Worm (Caenorhabditis elegans) whole organism, young adult: ENCODE results near the gene T10H4.13.

ENCODE experiments used
- K11D2.4 ChIP-seq: fragments of 200-800 bp; sonication (Bioruptor generic); IDR thresholded peaks from 2 replicates; pipeline ENCODE4 v1.3.6; 2022; ENCODE audit warnings: missing genetic modification reagents, missing genetic modification characterization, missing compliant biosample characterization
- atf-7 ChIP-seq: sonication (generic microtip); optimal IDR thresholded peaks from 2 replicates; lab custom pipeline; 2017; ENCODE audit warnings: mild to moderate bottlenecking, missing genetic modification characterization, missing compliant biosample characterization
- him-1 ChIP-seq: sonication (generic microtip); optimal IDR thresholded peaks from 2 replicates; lab custom pipeline; 2016; ENCODE audit warnings: missing genotype, missing genetic modification reagents, missing genetic modification characterization, missing compliant biosample characterization
- madf-3 ChIP-seq: fragments of 200-800 bp; sonication (Bioruptor generic); IDR thresholded peaks from 2 replicates; pipeline ENCODE4 v1.3.6; 2022; ENCODE audit warnings: missing genetic modification reagents, missing genetic modification characterization, missing compliant biosample characterization
- madf-8 ChIP-seq: fragments of 200-800 bp; sonication (Bioruptor generic); conservative IDR thresholded peaks from 2 replicates; pipeline ENCODE4 v1.3.6; 2022; ENCODE audit warnings: missing genetic modification reagents, missing genetic modification characterization, missing compliant biosample characterization
- nhr-179 ChIP-seq: sonication (generic microtip); optimal IDR thresholded peaks from 2 replicates; lab custom pipeline; 2016; ENCODE audit warnings: mild to moderate bottlenecking, missing genetic modification characterization, missing compliant biosample characterization
- sptf-2 ChIP-seq: fragments of 200-800 bp; sonication (Bioruptor generic); optimal IDR thresholded peaks from 2 replicates; lab custom pipeline; 2018; ENCODE audit warnings: mild to moderate bottlenecking, missing genetic modification characterization, missing compliant biosample characterization
- tlf-1 ChIP-seq: fragments of 200-800 bp; sonication (Bioruptor generic); optimal IDR thresholded peaks from 2 replicates; lab custom pipeline; 2018; ENCODE audit warnings: mild to moderate bottlenecking, missing genetic modification characterization, missing compliant biosample characterization
- zim-3 ChIP-seq: sonication (generic microtip); optimal IDR thresholded peaks from 2 replicates; lab custom pipeline; 2017; ENCODE audit warnings: mild to moderate bottlenecking, missing genetic modification characterization, moderate library complexity, missing compliant biosample characterization

DNA sequence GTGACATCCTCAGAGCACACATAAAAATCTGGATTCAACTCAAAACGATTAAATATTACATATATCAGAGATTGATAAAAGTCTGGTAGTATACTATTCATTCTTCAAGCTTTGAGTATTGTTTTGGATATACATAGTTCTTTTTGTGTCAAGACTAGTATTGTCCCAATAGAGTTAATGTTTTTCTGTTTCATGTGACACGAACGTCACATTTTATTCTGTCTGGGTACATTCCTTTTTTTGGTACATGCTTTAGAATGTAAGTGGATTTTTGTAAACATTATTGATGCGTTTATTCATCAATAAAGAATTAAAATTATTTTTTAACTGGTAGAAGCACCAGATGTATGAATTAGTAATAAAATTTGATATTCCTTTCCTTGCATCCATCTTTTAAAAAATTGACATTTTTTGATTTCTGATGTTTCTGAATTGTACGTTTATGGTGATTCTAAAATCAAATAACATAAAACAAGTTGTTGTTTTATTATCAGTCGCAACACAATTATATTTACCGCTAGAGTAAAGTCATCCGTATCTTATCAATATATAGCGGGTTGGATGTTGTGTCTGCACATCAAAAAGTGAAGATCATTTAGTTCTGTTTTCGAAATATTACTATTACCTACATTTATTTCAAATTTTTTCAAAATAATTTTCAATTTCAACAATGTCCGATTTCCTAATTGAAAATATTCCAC, 48.7 kb upstream of the T10H4.13 start, which contains the start of the genes srt-22 and nhr-246:
- TF ChIP-seq him-1 (tag; lab: Kevin White, UChicago) (no peak), nhr-179 (tag; lab: Kevin White, UChicago) (no peak), madf-3 (GFP tag; lab: Robert Waterston, UW) (no peak), zim-3 (tag; lab: Kevin White, UChicago) (no peak), madf-8 (GFP tag; lab: Robert Waterston, UW) (no peak), tlf-1 (GFP tag; lab: Kevin White, UChicago) (no peak), K11D2.4 (GFP tag; lab: Robert Waterston, UW) (no peak), atf-7 (no peak), sptf-2 (no peak)
